Fruit fly (Drosophila melanogaster) S2 (cell line): ENCODE data around the gene Myo28B1.

Source experiments
- CG8478 ChIP-seq: fragments of >200 bp; optimal IDR thresholded peaks from 2 replicates; lab custom pipeline; 2018
- CTCF ChIP-seq, 2 experiments: fragments of >200 bp; optimal IDR thresholded peaks; 2 replicates each; lab custom pipeline; 2018

Gene Myo28B1

dm6 chr2L:7675754-7676178 lies 9.9 kb downstream of the Myo28B1 start:
- TF ChIP-seq CG8478 (lab: Kevin White, UChicago), result no peak
- TF ChIP-seq CTCF (optimal IDR thresholded peaks at IDR 0.05; lab: Kevin White, UChicago), result no peak

DNA sequence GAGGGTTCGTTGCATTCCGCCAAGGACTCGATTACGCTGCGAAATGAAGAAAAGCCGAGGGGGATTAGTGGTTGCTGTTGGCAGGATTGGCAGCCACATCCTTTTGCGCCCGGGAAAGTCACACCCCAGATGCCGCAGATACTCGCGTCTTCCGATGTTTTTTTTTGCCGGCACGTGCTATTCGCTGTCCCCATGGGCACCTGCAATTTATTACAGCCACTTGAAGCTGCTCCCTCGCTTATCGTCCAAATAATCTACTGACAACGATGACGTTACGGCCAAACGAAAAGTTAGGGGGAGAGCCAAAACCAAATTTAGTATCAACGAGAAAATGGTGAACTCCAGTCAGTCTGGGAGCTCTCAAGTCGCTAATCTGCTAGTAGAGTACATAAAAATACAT lies 11.1 kb downstream of the Myo28B1 start:
- TF ChIP-seq CTCF (optimal IDR thresholded peaks at IDR 0.05; lab: Kevin White, UChicago) (no peak), CG8478 (lab: Kevin White, UChicago) (no peak)

- no peak for TF ChIP-seq CG8478 (lab: Kevin White, UChicago)
- TF ChIP-seq CTCF (optimal IDR thresholded peaks at IDR 0.05; lab: Kevin White, UChicago), result no peak
Observed at dm6 chr2L:7678095-7678784, 12.4 kb downstream of the Myo28B1 start.

- no peak for TF ChIP-seq CG8478 (lab: Kevin White, UChicago)
- no peak for TF ChIP-seq CTCF (optimal IDR thresholded peaks at IDR 0.05; lab: Kevin White, UChicago)
Observed at dm6 chr2L:7680298-7680697, 14.5 kb downstream of the Myo28B1 start.

DNA sequence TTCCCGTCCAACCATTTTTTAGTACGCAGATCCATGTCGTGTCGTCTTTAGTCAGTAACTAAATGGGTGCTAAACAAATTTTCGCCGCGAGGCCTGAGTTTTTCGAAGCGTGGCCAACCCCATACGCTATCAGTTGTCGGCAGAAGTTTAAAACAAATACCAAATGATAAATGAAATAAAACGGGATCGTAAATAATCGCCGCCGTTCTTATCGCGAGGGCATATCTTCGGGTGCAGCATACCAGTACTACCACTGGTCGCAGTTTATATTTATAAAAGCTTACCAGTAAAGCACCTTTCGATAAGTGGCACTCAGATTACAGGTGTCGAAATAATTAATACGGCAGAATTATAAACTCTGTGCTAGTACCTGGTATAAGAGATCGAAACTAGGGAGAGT lies 19.4 kb downstream of the Myo28B1 start:
- no peak for TF ChIP-seq CG8478 (lab: Kevin White, UChicago)
- no peak for TF ChIP-seq CTCF (optimal IDR thresholded peaks at IDR 0.05; lab: Kevin White, UChicago)

dm6 chr2L:7690449-7690848 lies 24.6 kb downstream of the Myo28B1 start:
- TF ChIP-seq CG8478 (lab: Kevin White, UChicago), result no peak
- no peak for TF ChIP-seq CTCF (optimal IDR thresholded peaks at IDR 0.05; lab: Kevin White, UChicago)

dm6 chr2L:7690961-7691360 lies 25.1 kb downstream of the Myo28B1 start, which contains the start of gene CG18585:
Gene CG18585 (minus strand): TSS chr2L:7691061.
- TF ChIP-seq CTCF (optimal IDR thresholded peaks at IDR 0.05; lab: Kevin White, UChicago) (no peak), CG8478 (lab: Kevin White, UChicago) (no peak)

DNA sequence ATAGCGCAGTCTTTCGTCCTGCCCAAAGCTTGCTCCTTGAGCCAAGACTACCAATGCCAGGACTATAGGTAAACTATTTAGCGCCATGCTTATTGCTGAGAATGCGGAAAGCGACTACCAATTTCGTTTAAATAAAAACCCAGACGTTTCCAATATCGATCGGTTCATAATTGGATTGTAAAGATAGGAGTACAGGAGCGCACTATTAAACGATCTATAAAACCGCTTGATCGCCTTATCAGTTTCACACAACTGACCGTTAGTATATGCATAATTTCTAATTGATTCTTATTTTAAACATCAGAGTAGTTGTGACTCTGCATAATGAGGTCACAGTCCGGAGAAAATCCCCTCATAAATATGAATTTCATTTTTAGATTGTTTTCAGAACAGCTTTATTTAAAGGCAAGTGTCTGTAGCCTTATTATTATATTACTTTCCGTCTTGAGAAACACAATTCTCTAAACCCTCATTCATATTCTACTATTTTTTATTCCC lies 26.8 kb downstream of the Myo28B1 start, which contains the start of the genes CG7025 and CG43235:
CG7025 (minus strand) TSS at position 101 of the 498 bp plus-strand sequence.
CG43235 (plus strand) TSS at position 448 of the 498 bp plus-strand sequence.
- TF ChIP-seq CG8478 (lab: Kevin White, UChicago) (no peak), CTCF (optimal IDR thresholded peaks at IDR 0.05; lab: Kevin White, UChicago) (no peak)

DNA sequence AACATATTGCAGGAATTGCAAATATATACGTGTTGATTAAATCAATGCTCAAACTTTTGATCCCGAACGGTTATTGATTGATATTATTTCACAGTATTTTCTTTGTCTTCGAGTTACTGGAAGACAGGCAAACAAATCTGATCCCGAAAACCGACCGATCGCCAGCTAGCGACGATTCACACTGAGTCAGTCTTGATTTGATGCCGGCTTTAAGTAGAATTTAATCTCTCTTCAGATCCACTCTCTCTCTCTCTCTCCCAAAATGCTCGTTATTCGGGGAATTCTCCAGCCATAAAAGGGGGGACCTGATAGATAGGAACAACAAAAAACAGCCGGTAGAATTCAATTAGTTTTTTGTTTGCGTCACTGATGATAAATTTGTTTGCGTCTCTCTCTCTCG lies 35.6 kb downstream of the Myo28B1 start, which contains the start of gene Tep2:
Tep2 (minus strand) TSS at position 185 of the 400 bp plus-strand sequence.
- no peak for TF ChIP-seq CG8478 (lab: Kevin White, UChicago)
- TF ChIP-seq CTCF (optimal IDR thresholded peaks at IDR 0.05; lab: Kevin White, UChicago), result no peak

- TF ChIP-seq CG8478 (lab: Kevin White, UChicago), result no peak
- no peak for TF ChIP-seq CTCF (optimal IDR thresholded peaks at IDR 0.05; lab: Kevin White, UChicago)
Observed at dm6 chr2L:7702383-7703188, 36.7 kb downstream of the Myo28B1 start, which contains the start of gene Tep3. Gene Tep3 (plus strand): TSS chr2L:7702805.

DNA sequence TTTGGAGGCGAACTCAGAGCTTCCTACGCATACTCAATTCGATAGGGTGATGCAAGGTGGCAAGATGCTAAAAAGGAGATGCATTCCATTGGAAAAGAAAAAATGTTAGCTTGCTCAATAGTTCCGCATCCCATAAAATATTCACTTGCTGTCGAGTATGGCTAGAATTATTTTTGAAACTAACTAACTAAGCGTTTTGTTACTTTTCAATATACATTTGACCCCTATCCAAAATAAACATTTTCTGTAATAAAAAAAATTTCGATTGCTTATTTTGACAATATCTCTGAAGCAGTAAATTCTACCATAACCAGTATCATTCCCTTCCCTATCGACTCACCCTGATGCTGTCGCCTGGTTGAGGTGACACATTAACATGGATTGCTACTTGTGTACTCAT lies 37.7 kb downstream of the Myo28B1 start:
- TF ChIP-seq CG8478 (lab: Kevin White, UChicago), result no peak
- no peak for TF ChIP-seq CTCF (optimal IDR thresholded peaks at IDR 0.05; lab: Kevin White, UChicago)

dm6 chr2L:7710580-7710979 lies 44.7 kb downstream of the Myo28B1 start, which contains the start of gene Ntl:
Gene Ntl (plus strand): TSS chr2L:7710880.
- TF ChIP-seq CTCF (optimal IDR thresholded peaks at IDR 0.05; lab: Kevin White, UChicago) (no peak), CG8478 (lab: Kevin White, UChicago) (no peak)

DNA sequence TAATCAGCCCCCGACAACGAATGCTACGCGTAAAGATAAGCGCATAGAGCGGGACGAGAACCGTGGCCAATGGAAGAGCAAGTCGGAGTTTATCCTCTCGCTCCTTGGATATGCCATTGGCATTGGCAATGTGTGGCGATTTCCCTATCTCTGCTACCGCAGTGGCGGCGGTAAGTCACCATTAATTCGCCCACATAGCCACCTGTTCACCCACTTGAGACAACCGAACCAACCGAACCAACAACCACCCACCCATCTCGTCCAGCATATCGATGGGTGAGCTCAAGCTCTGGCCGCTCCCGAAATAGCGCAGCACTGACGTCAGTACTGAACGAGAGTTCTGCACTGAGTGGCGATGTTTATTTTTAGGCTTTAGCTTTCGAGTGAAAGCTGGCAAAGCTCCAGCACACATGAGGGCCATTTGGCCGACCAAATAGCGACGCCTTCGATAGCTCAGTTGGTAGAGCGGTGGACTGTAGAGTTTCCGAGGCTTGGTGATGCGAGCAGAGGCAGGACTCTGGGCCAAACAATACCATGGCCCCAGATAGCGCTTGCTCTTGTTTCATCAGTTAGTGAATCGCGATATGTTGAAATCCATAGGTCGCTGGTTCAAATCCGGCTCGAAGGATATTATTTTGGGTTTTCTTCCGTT lies 45.3 kb downstream of the Myo28B1 start:
- no peak for TF ChIP-seq CG8478 (lab: Kevin White, UChicago)
- TF ChIP-seq CTCF (optimal IDR thresholded peaks at IDR 0.05; lab: Kevin White, UChicago), result no peak

dm6 chr2L:7716545-7716944 lies 50.7 kb downstream of the Myo28B1 start, which contains the start of gene CG33296:
Gene CG33296 (minus strand): TSS chr2L:7716645.
- TF ChIP-seq CTCF (optimal IDR thresholded peaks at IDR 0.05; lab: Kevin White, UChicago) (no peak), CG8478 (lab: Kevin White, UChicago) (no peak)
